Fruit fly (Drosophila melanogaster): ENCODE results near the gene daw.

The daw gene

DNA sequence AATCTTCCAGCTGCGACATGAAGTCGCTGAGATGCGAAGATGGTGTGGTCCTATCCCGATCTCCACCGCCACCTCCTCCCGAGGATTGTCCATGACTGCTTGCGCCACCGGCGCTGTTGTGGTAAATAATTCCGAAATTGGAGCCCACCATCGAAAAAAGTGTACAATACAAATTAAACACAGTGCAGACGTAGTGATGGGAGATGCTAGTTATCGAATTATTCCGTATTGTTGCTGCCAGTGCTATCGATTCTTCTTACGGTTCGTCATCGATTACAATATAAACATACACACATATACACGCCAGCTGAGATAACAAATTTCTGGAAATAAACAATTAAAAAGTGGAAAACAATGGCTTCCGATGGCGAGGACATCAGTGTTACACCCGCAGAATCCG is 37.4 kb upstream of the daw start, which contains the start of the genes Taf10b and Taf10 (continued):
- TF ChIP-seq CG2678 (tag; optimal IDR thresholded peaks at IDR 0.05) (no peak), CG10366 (GFP tag; IDR thresholded peaks at IDR 0.05) (no peak), tap (tag; optimal IDR thresholded peaks at IDR 0.05) (no peak), Fer2 (tag; optimal IDR thresholded peaks at IDR 0.05) (no peak), Ravus (GFP tag; IDR thresholded peaks at IDR 0.05) (no peak), twi (tag; optimal IDR thresholded peaks at IDR 0.05) (no peak), CG2199 (GFP tag; IDR thresholded peaks at IDR 0.05) (no peak), ase (GFP tag; IDR thresholded peaks at IDR 0.05) (no peak), CG11085 (GFP tag; IDR thresholded peaks at IDR 0.05) (no peak), fd102C (GFP tag; optimal IDR thresholded peaks at IDR 0.05) (no peak), CG13775 (GFP tag; optimal IDR thresholded peaks at IDR 0.05) (no peak), CG42726 (GFP tag; IDR thresholded peaks at IDR 0.05; ENCODE audit: partially characterized antibody) (peak; percentile 51; the same call in 1 of the 2 replicates), unc-4 (GFP tag; IDR thresholded peaks at IDR 0.05; ENCODE audit: partially characterized antibody) (peak; percentile 87), ftz-f1 (GFP tag; optimal IDR thresholded peaks at IDR 0.05) (no peak), CG7372 (GFP tag; IDR thresholded peaks at IDR 0.05) (no peak), CG6813 (GFP tag; optimal IDR thresholded peaks at IDR 0.05) (no peak), CG7786 (GFP tag; optimal IDR thresholded peaks at IDR 0.05) (no peak), sna (GFP tag; IDR thresholded peaks at IDR 0.05; ENCODE audit: partially characterized antibody) (peak; percentile 83), Xbp1 (GFP tag; optimal IDR thresholded peaks at IDR 0.05) (no peak), CG10959 (GFP tag; IDR thresholded peaks at IDR 0.05) (no peak), bbx (GFP tag; IDR thresholded peaks at IDR 0.05; ENCODE audit: partially characterized antibody) (peak; percentile 89), lilli (GFP tag; optimal IDR thresholded peaks at IDR 0.05) (peak; percentile 16), CG17385 (GFP tag; optimal IDR thresholded peaks at IDR 0.05) (peak; percentile 4), Doc2 (GFP tag; IDR thresholded peaks at IDR 0.05) (no peak), tup (GFP tag; optimal IDR thresholded peaks at IDR 0.05) (no peak), gem (tag; optimal IDR thresholded peaks at IDR 0.05) (no peak)

DNA sequence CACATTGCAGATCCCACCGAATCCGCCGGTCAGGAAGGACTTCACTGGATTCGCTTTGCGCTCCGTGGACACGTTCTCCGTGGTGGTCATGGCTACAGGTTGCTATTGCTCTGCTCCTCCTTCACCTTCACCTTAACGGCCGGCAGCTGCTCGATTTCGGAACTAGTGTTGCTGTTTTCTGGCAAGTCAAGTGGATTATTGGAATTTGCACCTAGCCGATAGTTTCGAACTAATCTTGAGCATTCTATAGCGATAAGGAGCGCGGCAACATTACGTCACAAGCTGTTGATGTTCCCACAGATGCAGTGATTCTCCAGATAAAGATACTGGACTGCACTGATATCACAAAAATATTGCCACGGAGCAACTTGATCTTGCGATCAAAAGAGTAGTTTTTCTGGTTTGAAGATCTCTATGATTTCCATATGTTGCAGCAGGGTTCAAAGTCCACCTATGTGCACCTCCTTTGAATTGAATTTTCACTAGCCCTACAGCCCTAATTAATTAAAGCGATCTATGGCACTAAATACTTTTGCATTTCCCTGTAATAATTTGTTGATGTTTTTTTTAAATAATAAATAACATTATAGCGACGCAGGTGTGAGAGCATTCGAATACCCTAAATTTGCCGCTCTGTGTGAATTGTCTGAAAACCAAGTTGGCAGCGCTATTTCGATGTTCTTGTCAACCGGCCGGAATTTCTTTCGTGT is 35.4 kb upstream of the daw start, which contains the start of the genes colt and HINT1:
colt (minus strand) TSS at position 594 of the 710 bp plus-strand sequence.
HINT1 (plus strand) TSS at position 660 of the 710 bp plus-strand sequence.
- TF ChIP-seq CG17385 (GFP tag; optimal IDR thresholded peaks at IDR 0.05) (no peak), Adf1 (GFP tag; IDR thresholded peaks at IDR 0.05) (no peak), seq (GFP tag; IDR thresholded peaks at IDR 0.05) (no peak), CG12104 (GFP tag; optimal IDR thresholded peaks at IDR 0.05) (no peak), CG4707 (GFP tag; optimal IDR thresholded peaks at IDR 0.05) (no peak), CG3163 (GFP tag; optimal IDR thresholded peaks at IDR 0.05) (no peak), inv (GFP tag; IDR thresholded peaks at IDR 0.05; ENCODE audit: partially characterized antibody) (no peak; the same call in 1 of the 2 replicates), nerfin-1 (tag; optimal IDR thresholded peaks at IDR 0.05) (peak; percentile 56), cad (GFP tag; optimal IDR thresholded peaks at IDR 0.05) (no peak), CG12155 (GFP tag; optimal IDR thresholded peaks at IDR 0.05) (no peak), ab (GFP tag; optimal IDR thresholded peaks at IDR 0.05) (no peak), zfh1 (GFP tag; IDR thresholded peaks at IDR 0.05) (no peak), jigr1 (GFP tag; IDR thresholded peaks at IDR 0.05) (peak; percentile 80; the same call in 1 of the 3 replicates), ro (GFP tag; IDR thresholded peaks at IDR 0.05) (no peak), CG14860 (GFP tag; IDR thresholded peaks at IDR 0.05; ENCODE audit: partially characterized antibody) (no peak), CG3065 (GFP tag; optimal IDR thresholded peaks at IDR 0.05) (no peak), CG12219 (GFP tag; optimal IDR thresholded peaks at IDR 0.05) (no peak), grau (tag; optimal IDR thresholded peaks at IDR 0.05) (peak; percentile 38), CG13296 (GFP tag; optimal IDR thresholded peaks at IDR 0.05) (peak; percentile 47), CG15269 (tag; optimal IDR thresholded peaks at IDR 0.05) (no peak), schlank (tag; optimal IDR thresholded peaks at IDR 0.05) (no peak), CG1529 (GFP tag; optimal IDR thresholded peaks at IDR 0.05) (no peak), pan (optimal IDR thresholded peaks at IDR 0.05) (no peak), pan (GFP tag; optimal IDR thresholded peaks at IDR 0.05 in 1 of 2, IDR thresholded peaks at IDR 0.05 in 1 of 2) (no peak), Six4 (GFP tag; optimal IDR thresholded peaks at IDR 0.05) (no peak), dmrt11E (tag; optimal IDR thresholded peaks at IDR 0.05) (peak; percentile 6)

Measured in whole organism, embryonic.